Worm (Caenorhabditis elegans) whole organism, mixed stage, embryonic: ENCODE results near the gene rom-2.
A peak's percentile ranks its signal among the peaks of the same experiment; 100 is the strongest.

Experiments used
- blmp-1 ChIP-seq: fragments of 150-350 bp; optimal IDR thresholded peaks from 2 replicates; lab custom pipeline; 2014; ENCODE audit warnings: missing biosample characterization, missing genetic modification characterization
- ces-1 ChIP-seq: fragments of 150-350 bp; optimal IDR thresholded peaks from 2 replicates; lab custom pipeline; 2014; ENCODE audit warnings: missing biosample characterization, missing genetic modification reagents, missing genetic modification characterization
- elt-1 ChIP-seq: sonication (generic microtip); optimal IDR thresholded peaks from 2 replicates; lab custom pipeline; 2017; ENCODE audit warnings: missing genetic modification characterization, mild to moderate bottlenecking, missing compliant biosample characterization, antibody characterized with exemption, moderate library complexity, borderline replicate concordance; ENCODE audit not compliant: insufficient read depth
- elt-3 ChIP-seq: fragments of 150-350 bp; optimal IDR thresholded peaks from 2 replicates; lab custom pipeline; 2014; ENCODE audit warnings: missing biosample characterization, missing genetic modification characterization
- flh-1 ChIP-seq: fragments of 200-800 bp; sonication (Bioruptor generic); optimal IDR thresholded peaks from 2 replicates; lab custom pipeline; 2018; ENCODE audit warnings: mild to moderate bottlenecking, missing genetic modification characterization, moderate library complexity, missing compliant biosample characterization
- mep-1 ChIP-seq: fragments of 150-350 bp; optimal IDR thresholded peaks from 2 replicates; lab custom pipeline; 2017; ENCODE audit warnings: missing biosample characterization, missing genetic modification reagents, missing genetic modification characterization, inconsistent platforms
- mls-2 ChIP-seq: sonication (generic microtip); optimal IDR thresholded peaks from 2 replicates; lab custom pipeline; 2016; ENCODE audit warnings: mild to moderate bottlenecking, missing genetic modification characterization, moderate library complexity, missing compliant biosample characterization
- nhr-28 ChIP-seq: fragments of 150-350 bp; optimal IDR thresholded peaks from 2 replicates; lab custom pipeline; 2014; ENCODE audit warnings: missing biosample characterization, missing genetic modification characterization
- nhr-76 ChIP-seq: sonication (generic microtip); optimal IDR thresholded peaks from 2 replicates; lab custom pipeline; 2017; ENCODE audit warnings: missing biosample characterization, missing genetic modification characterization
- pha-4 ChIP-seq: fragments of 150-350 bp; optimal IDR thresholded peaks from 2 replicates; lab custom pipeline; 2018; ENCODE audit warnings: missing biosample characterization, missing genetic modification reagents, missing genetic modification characterization
- snpc-4 ChIP-seq: fragments of 150-350 bp; optimal IDR thresholded peaks from 2 replicates; lab custom pipeline; 2014; ENCODE audit warnings: missing biosample characterization, missing genetic modification characterization
- unc-39 ChIP-seq: fragments of 150-350 bp; optimal IDR thresholded peaks from 2 replicates; lab custom pipeline; 2014; ENCODE audit warnings: missing biosample characterization, missing genetic modification characterization
- ztf-11 ChIP-seq: fragments of 150-350 bp; optimal IDR thresholded peaks from 2 replicates; lab custom pipeline; 2014; ENCODE audit warnings: missing biosample characterization, missing genetic modification characterization

DNA sequence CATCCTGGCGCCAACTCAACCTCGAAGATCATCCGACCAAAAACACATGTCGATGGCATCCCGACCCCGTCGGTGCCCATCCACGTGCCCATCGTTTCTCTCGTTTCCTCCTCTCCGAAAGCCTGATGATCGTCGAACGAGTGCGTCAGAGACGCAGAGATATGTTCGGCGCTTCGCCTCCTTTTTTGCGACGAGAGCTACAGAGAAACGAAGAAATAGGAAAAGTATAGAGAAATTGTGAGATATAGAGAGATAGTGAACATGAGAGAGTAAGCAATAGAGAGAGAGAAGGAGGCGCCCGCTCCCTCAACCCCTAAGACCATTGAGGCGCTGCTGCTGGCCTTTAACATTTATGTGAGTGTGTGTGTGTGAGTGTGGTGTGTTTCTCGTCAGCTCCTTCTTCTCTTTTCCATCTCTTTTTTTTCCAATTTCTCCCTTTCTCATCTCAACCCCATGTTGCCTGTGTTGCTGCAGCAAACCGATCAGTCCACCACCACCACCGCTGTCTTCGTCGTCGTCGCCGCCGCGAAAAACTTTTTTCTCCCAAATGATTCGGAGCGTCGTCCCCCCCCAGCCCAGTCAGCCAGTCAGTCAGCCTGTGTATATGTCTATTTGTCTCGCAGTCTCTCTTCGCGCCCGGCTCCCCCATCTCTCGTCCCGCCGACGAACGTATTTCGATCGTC, 23.8 kb upstream of the rom-2 start, which contains the start of gene hlh-11:
- TF ChIP-seq elt-1 (tag; lab: Kevin White, UChicago) = no peak
- TF ChIP-seq ztf-11 (tag; lab: Kevin White, UChicago) = no peak
- no peak for TF ChIP-seq snpc-4 (tag; lab: Kevin White, UChicago)
- TF ChIP-seq pha-4 = no peak
- TF ChIP-seq mls-2 (tag; lab: Kevin White, UChicago) = peak; percentile 23
- TF ChIP-seq ces-1 = peak; percentile 58
- no peak for TF ChIP-seq nhr-28 (tag; lab: Kevin White, UChicago)
- peak; percentile 32 for TF ChIP-seq flh-1 (GFP tag; lab: Kevin White, UChicago)
- TF ChIP-seq nhr-76 (tag; lab: Kevin White, UChicago) = no peak
- no peak for TF ChIP-seq elt-3
- no peak for TF ChIP-seq blmp-1
- TF ChIP-seq mep-1 = peak; percentile 8
- no peak for TF ChIP-seq unc-39 (tag; lab: Kevin White, UChicago)
